Fruit fly (Drosophila melanogaster): ENCODE measurements around the gene Ptip.

Gene Ptip

dm6 chr3L:14028485-14029384, at the start of gene Ptip (continued):
- no peak for TF ChIP-seq nom (GFP tag; optimal IDR thresholded peaks at IDR 0.05)
- TF ChIP-seq CG17802 (tag; optimal IDR thresholded peaks at IDR 0.05), result peak; percentile 9
- TF ChIP-seq Hr39 (optimal IDR thresholded peaks at IDR 0.05), result no peak
- peak in 1 of 3 experiments; percentile 5 for TF ChIP-seq lola (GFP tag; optimal IDR thresholded peaks at IDR 0.05)
- peak; percentile 98 for TF ChIP-seq CG16813 (GFP tag; IDR thresholded peaks at IDR 0.05; ENCODE audit: partially characterized antibody)
- no peak for TF ChIP-seq corto (GFP tag; optimal IDR thresholded peaks at IDR 0.05)
- TF ChIP-seq pan (optimal IDR thresholded peaks at IDR 0.05), result no peak
- TF ChIP-seq pan (GFP tag; optimal IDR thresholded peaks at IDR 0.05 in 1 of 2, IDR thresholded peaks at IDR 0.05 in 1 of 2), result peak in 1 of 2 experiments; percentile 53
- no peak for TF ChIP-seq tio (GFP tag; optimal IDR thresholded peaks at IDR 0.05)
- no peak for TF ChIP-seq CG8944 (GFP tag; optimal IDR thresholded peaks at IDR 0.05)
- no peak for TF ChIP-seq Sry-β (GFP tag; optimal IDR thresholded peaks at IDR 0.05)
- no peak for TF ChIP-seq pros (GFP tag; optimal IDR thresholded peaks at IDR 0.05)
- TF ChIP-seq CG6654 (GFP tag; optimal IDR thresholded peaks at IDR 0.05), result no peak
- peak; percentile 97 for TF ChIP-seq CG7963 (GFP tag; IDR thresholded peaks at IDR 0.05; ENCODE audit: partially characterized antibody)
- TF ChIP-seq CG17361 (GFP tag; IDR thresholded peaks at IDR 0.05), result no peak
- TF ChIP-seq ash1 (GFP tag; optimal IDR thresholded peaks at IDR 0.05), result no peak
- TF ChIP-seq E2f1 (GFP tag; IDR thresholded peaks at IDR 0.05), result peak; percentile 98
- no peak for TF ChIP-seq ttk (GFP tag; IDR thresholded peaks at IDR 0.05)
- no peak for TF ChIP-seq gt (GFP tag; IDR thresholded peaks at IDR 0.05)
- peak; percentile 94 for TF ChIP-seq Blimp-1 (GFP tag; optimal IDR thresholded peaks at IDR 0.05)
- no peak for TF ChIP-seq CG10654 (GFP tag; optimal IDR thresholded peaks at IDR 0.05)
- peak; percentile 73; the same call in 1 of the 2 replicates for TF ChIP-seq CG32532 (GFP tag; IDR thresholded peaks at IDR 0.05)
- TF ChIP-seq dan (GFP tag; IDR thresholded peaks at IDR 0.05), result no peak
- TF ChIP-seq CG4707 (GFP tag; optimal IDR thresholded peaks at IDR 0.05), result peak; percentile 99
- TF ChIP-seq tin (GFP tag; optimal IDR thresholded peaks at IDR 0.05), result no peak
- TF ChIP-seq Dip3 (GFP tag; optimal IDR thresholded peaks at IDR 0.05), result no peak
- no peak for TF ChIP-seq CG32767 (GFP tag; IDR thresholded peaks at IDR 0.05)
- TF ChIP-seq CkIIα-i1 (GFP tag; IDR thresholded peaks at IDR 0.05), result no peak
- TF ChIP-seq da (GFP tag; optimal IDR thresholded peaks at IDR 0.05), result no peak
- peak; percentile 58; the same call in 1 of the 2 replicates for TF ChIP-seq Awh (GFP tag; IDR thresholded peaks at IDR 0.05)
- no peak for TF ChIP-seq D19A (tag; optimal IDR thresholded peaks at IDR 0.05)
- TF ChIP-seq her (GFP tag; optimal IDR thresholded peaks at IDR 0.05), result no peak
- TF ChIP-seq CHES-1-like (GFP tag; optimal IDR thresholded peaks at IDR 0.05), result peak; percentile 62
- peak; percentile 55 for TF ChIP-seq CG3995 (GFP tag; optimal IDR thresholded peaks at IDR 0.05)
- peak; percentile 6 for TF ChIP-seq pho (GFP tag; optimal IDR thresholded peaks at IDR 0.05)
- no peak for TF ChIP-seq jigr1 (GFP tag; IDR thresholded peaks at IDR 0.05)
- no peak for TF ChIP-seq CG3407 (GFP tag; optimal IDR thresholded peaks at IDR 0.05)
- TF ChIP-seq CG11398 (GFP tag; optimal IDR thresholded peaks at IDR 0.05), result peak; percentile 69
- TF ChIP-seq CG4328 (GFP tag; optimal IDR thresholded peaks at IDR 0.05), result no peak
- peak; percentile 2 for TF ChIP-seq Six4 (GFP tag; optimal IDR thresholded peaks at IDR 0.05)
- TF ChIP-seq TFAM (GFP tag; optimal IDR thresholded peaks at IDR 0.05), result no peak
- TF ChIP-seq bsh (GFP tag; optimal IDR thresholded peaks at IDR 0.05), result peak in 1 of 2 experiments; percentile 38
- peak; percentile 81 for TF ChIP-seq Abd-B (GFP tag; optimal IDR thresholded peaks at IDR 0.05)
- TF ChIP-seq CG14667 (GFP tag; IDR thresholded peaks at IDR 0.05), result no peak
- TF ChIP-seq CG10979 (tag; optimal IDR thresholded peaks at IDR 0.05), result no peak
- peak; percentile 47 for TF ChIP-seq CoRest (tag; optimal IDR thresholded peaks at IDR 0.05)
- peak; percentile 90 for TF ChIP-seq sna (GFP tag; IDR thresholded peaks at IDR 0.05; ENCODE audit: partially characterized antibody)
- no peak for TF ChIP-seq cas (GFP tag; IDR thresholded peaks at IDR 0.05)
- TF ChIP-seq CG17359 (tag; optimal IDR thresholded peaks at IDR 0.05), result no peak
